Worm (Caenorhabditis elegans): ENCODE results near the gene srz-23.

DNA sequence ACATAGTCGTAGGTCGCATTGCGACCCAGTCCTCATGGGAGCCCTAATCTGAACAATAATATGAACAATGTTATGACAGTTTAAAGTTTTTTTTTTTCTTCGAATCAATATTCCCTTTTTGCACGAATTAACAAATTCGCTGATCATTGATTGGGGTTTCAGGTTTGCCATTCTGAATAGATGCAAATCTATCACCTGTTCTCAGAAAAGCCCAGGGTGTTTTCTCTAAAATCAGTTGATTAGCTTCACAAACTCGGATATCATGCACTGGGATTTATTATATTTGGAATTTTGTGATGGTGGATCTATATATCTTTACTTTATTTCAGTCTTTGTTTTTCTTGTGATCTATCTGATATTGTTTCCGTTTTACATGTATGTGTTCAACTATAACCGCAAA is at the start of gene srz-23:
- no peak for TF ChIP-seq fkh-2 (tag; optimal IDR thresholded peaks at IDR 0.05)
- TF ChIP-seq lin-15B (tag; optimal IDR thresholded peaks at IDR 0.05), result no peak

Data from whole organism, L3 larva.